Fruit fly (Drosophila melanogaster): ENCODE measurements around the gene CG14731.

Gene CG14731

dm6 chr3R:11937427-11938114 is 6.5 kb downstream of the CG14731 start (continued):
- TF ChIP-seq Smox (GFP tag; optimal IDR thresholded peaks at IDR 0.05) (peak; percentile 32), CG11762 (GFP tag; optimal IDR thresholded peaks at IDR 0.05; ENCODE audit: insufficient read depth) (peak; percentile 37), CG6792 (GFP tag; optimal IDR thresholded peaks at IDR 0.05) (peak; percentile 38), svp (GFP tag) (peak; percentile 80), Sox14 (GFP tag; optimal IDR thresholded peaks at IDR 0.05) (peak; percentile 63), CG9139 (GFP tag; optimal IDR thresholded peaks at IDR 0.05) (no peak), CG16779 (tag; optimal IDR thresholded peaks at IDR 0.05) (no peak), CG10631 (GFP tag; optimal IDR thresholded peaks at IDR 0.05) (peak; percentile 46), net (GFP tag; optimal IDR thresholded peaks at IDR 0.05) (peak; percentile 33), topi (GFP tag; optimal IDR thresholded peaks at IDR 0.05) (peak; percentile 48), CG10669 (GFP tag; optimal IDR thresholded peaks at IDR 0.05) (peak; percentile 38), esn (GFP tag; optimal IDR thresholded peaks at IDR 0.05) (peak; percentile 56), CG11294 (GFP tag; IDR thresholded peaks at IDR 0.05) (peak; percentile 35; the same call in 1 of the 2 replicates), CG8319 (GFP tag; optimal IDR thresholded peaks at IDR 0.05) (peak; percentile 11), CG6808 (GFP tag; optimal IDR thresholded peaks at IDR 0.05) (no peak), Hr39 (GFP tag; optimal IDR thresholded peaks at IDR 0.05) (peak; percentile 43), Blimp-1 (GFP tag; optimal IDR thresholded peaks at IDR 0.05) (no peak)

dm6 chr3R:11941116-11941515 is 10.1 kb downstream of the CG14731 start:
- TF ChIP-seq CG3032 (tag; optimal IDR thresholded peaks at IDR 0.05) (no peak), Blimp-1 (GFP tag; optimal IDR thresholded peaks at IDR 0.05) (peak; percentile 45), CG4318 (GFP tag; optimal IDR thresholded peaks at IDR 0.05) (no peak), CG6808 (GFP tag; optimal IDR thresholded peaks at IDR 0.05) (no peak), Eip93F (GFP tag; optimal IDR thresholded peaks at IDR 0.05) (no peak), Eip75B (GFP tag; optimal IDR thresholded peaks at IDR 0.05) (no peak), Smox (GFP tag; optimal IDR thresholded peaks at IDR 0.05) (no peak), acj6 (GFP tag; optimal IDR thresholded peaks at IDR 0.05) (no peak), achi (GFP tag; optimal IDR thresholded peaks at IDR 0.05) (no peak), CG15336 (GFP tag; IDR thresholded peaks at IDR 0.05) (no peak), ss (GFP tag; optimal IDR thresholded peaks at IDR 0.05) (no peak), Sox14 (GFP tag; optimal IDR thresholded peaks at IDR 0.05) (no peak), CG9139 (GFP tag; optimal IDR thresholded peaks at IDR 0.05) (no peak), fd85E (GFP tag; optimal IDR thresholded peaks at IDR 0.05) (no peak), CG3919 (GFP tag; optimal IDR thresholded peaks at IDR 0.05) (no peak), Eip78C (GFP tag) (peak; percentile 39)

- TF ChIP-seq fkh (GFP tag; optimal IDR thresholded peaks at IDR 0.05): no peak
- TF ChIP-seq cyc (GFP tag; optimal IDR thresholded peaks at IDR 0.05): no peak
- no peak for TF ChIP-seq dsx (GFP tag; optimal IDR thresholded peaks at IDR 0.05; ENCODE audit: poor library complexity, severe bottlenecking)
- TF ChIP-seq eg (GFP tag; IDR thresholded peaks at IDR 0.05): no peak
- 0 out of 3 replicates have a peak, but pooled peaks have one; percentile 37 for TF ChIP-seq CG6163 (GFP tag; IDR thresholded peaks at IDR 0.05)
- TF ChIP-seq Ets96B (tag; optimal IDR thresholded peaks at IDR 0.05): peak; percentile 14
- peak; percentile 39 for TF ChIP-seq CG10631 (GFP tag; optimal IDR thresholded peaks at IDR 0.05)
- TF ChIP-seq Smox (GFP tag; optimal IDR thresholded peaks at IDR 0.05): no peak
- TF ChIP-seq OdsH (GFP tag; optimal IDR thresholded peaks at IDR 0.05): peak; percentile 10
- TF ChIP-seq topi (GFP tag; optimal IDR thresholded peaks at IDR 0.05): no peak
- no peak for TF ChIP-seq CG9139 (GFP tag; optimal IDR thresholded peaks at IDR 0.05)
- peak; percentile 45 for TF ChIP-seq achi (GFP tag; optimal IDR thresholded peaks at IDR 0.05)
- no peak for TF ChIP-seq CG8632 (GFP tag; optimal IDR thresholded peaks at IDR 0.05)
- TF ChIP-seq CG32006 (GFP tag; optimal IDR thresholded peaks at IDR 0.05): peak; percentile 64
- no peak for TF ChIP-seq Hr38 (GFP tag; optimal IDR thresholded peaks at IDR 0.05)
- peak in 1 of 2 experiments; percentile 25 for TF ChIP-seq ss (GFP tag; optimal IDR thresholded peaks at IDR 0.05)
- TF ChIP-seq CG4318 (GFP tag; optimal IDR thresholded peaks at IDR 0.05): peak; percentile 21
- TF ChIP-seq CG11902 (GFP tag; optimal IDR thresholded peaks at IDR 0.05): no peak
- TF ChIP-seq fd85E (GFP tag; optimal IDR thresholded peaks at IDR 0.05): no peak
- TF ChIP-seq fd59A (GFP tag; optimal IDR thresholded peaks at IDR 0.05): no peak
- TF ChIP-seq acj6 (GFP tag; optimal IDR thresholded peaks at IDR 0.05): peak; percentile 7
- TF ChIP-seq CG6854 (GFP tag; optimal IDR thresholded peaks at IDR 0.05): no peak
- TF ChIP-seq CG3919 (GFP tag; optimal IDR thresholded peaks at IDR 0.05): no peak
- no peak for TF ChIP-seq vri (GFP tag; optimal IDR thresholded peaks at IDR 0.05)
- no peak for TF ChIP-seq dac (GFP tag; optimal IDR thresholded peaks at IDR 0.05)
- no peak for TF ChIP-seq Hr39 (GFP tag; optimal IDR thresholded peaks at IDR 0.05)
- no peak for TF ChIP-seq esn (GFP tag; optimal IDR thresholded peaks at IDR 0.05)
Measured at dm6 chr3R:11945450-11946317, 14.6 kb downstream of the CG14731 start.
